Fruit fly (Drosophila melanogaster): Measurements from ENCODE around the gene CG46460.

DNA sequence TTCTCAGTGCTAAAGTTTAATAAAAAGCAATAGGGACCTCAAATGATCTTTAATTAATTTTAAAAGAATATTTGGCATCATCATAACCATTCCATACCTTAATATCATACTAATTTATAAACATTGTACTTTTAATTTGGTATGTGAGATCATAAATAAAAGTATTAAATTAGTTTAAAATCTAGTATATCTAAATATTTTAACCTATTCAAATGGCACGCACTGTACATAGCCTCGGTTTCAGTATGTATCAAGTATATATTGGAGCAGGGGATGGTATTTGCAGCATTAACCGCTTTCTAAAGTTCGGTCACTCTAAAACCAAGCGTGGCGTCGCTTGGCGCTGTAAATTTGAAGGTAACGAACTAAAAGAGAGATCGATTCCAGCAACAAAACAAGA lies 15.3 kb upstream of the CG46460 start, which contains the start of gene pav:
- TF ChIP-seq Hr96 (GFP tag; optimal IDR thresholded peaks at IDR 0.05), result no peak
- TF ChIP-seq CG11617 (GFP tag; optimal IDR thresholded peaks at IDR 0.05), result no peak
- no peak for TF ChIP-seq Clk (GFP tag; optimal IDR thresholded peaks at IDR 0.05)
- TF ChIP-seq CG14711 (tag; optimal IDR thresholded peaks at IDR 0.05), result peak; percentile 48
- no peak for TF ChIP-seq kay (GFP tag; ENCODE audit: borderline replicate concordance)
- no peak for TF ChIP-seq cnc (optimal IDR thresholded peaks at IDR 0.05)
- no peak for TF ChIP-seq tj (GFP tag; optimal IDR thresholded peaks at IDR 0.05)
- peak; percentile 58 for TF ChIP-seq bab1 (GFP tag; optimal IDR thresholded peaks at IDR 0.05)
- no peak for TF ChIP-seq toe (GFP tag; optimal IDR thresholded peaks at IDR 0.05)
- no peak for TF ChIP-seq CG1620 (GFP tag; optimal IDR thresholded peaks at IDR 0.05)
- TF ChIP-seq Crg-1 (GFP tag; optimal IDR thresholded peaks at IDR 0.05), result no peak
- no peak for TF ChIP-seq CG5204 (GFP tag; optimal IDR thresholded peaks at IDR 0.05)
- TF ChIP-seq CG33017 (tag; optimal IDR thresholded peaks at IDR 0.05), result peak; percentile 36
